Fruit fly (Drosophila melanogaster): ENCODE results near the gene CG15370.

The CG15370 gene

DNA sequence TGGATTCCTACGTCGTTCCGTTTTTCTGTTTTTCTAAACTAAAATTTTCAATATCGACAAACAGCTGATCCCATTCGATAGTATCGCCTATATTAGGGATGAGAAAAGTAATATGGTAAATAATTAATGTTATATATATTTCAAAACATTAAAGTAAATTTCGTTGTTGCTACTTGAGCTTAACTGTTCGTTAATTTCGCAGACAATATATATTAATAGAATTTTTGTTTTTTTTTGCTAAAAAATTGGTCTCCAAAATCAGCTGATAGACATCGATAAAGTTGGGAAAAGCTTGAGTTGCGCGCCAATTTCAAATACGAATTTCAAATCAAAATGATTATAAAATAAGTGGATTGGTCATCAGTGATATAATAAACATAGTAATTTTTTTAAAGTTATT, 28.9 kb upstream of the CG15370 start, which contains the start of gene CG12118 (continued):
- TF ChIP-seq Atf-2 (GFP tag; optimal IDR thresholded peaks at IDR 0.05): peak; percentile 9
- TF ChIP-seq Awh (GFP tag; IDR thresholded peaks at IDR 0.05): peak; percentile 79; the same call in 1 of the 2 replicates
- TF ChIP-seq ERR (GFP tag; optimal IDR thresholded peaks at IDR 0.05): no peak
- TF ChIP-seq CG2116 (GFP tag; optimal IDR thresholded peaks at IDR 0.05): peak; percentile 88
- peak; percentile 64 for TF ChIP-seq CG12104 (GFP tag; optimal IDR thresholded peaks at IDR 0.05)
- no peak for TF ChIP-seq CG5180 (GFP tag; optimal IDR thresholded peaks at IDR 0.05)
- TF ChIP-seq yki (optimal IDR thresholded peaks at IDR 0.05): no peak
- TF ChIP-seq slou (GFP tag; optimal IDR thresholded peaks at IDR 0.05): peak; percentile 70
- no peak for TF ChIP-seq tll (GFP tag; optimal IDR thresholded peaks at IDR 0.05)
- peak; percentile 78 for TF ChIP-seq Blimp-1 (GFP tag; optimal IDR thresholded peaks at IDR 0.05)
- TF ChIP-seq NC2α (GFP tag; optimal IDR thresholded peaks at IDR 0.05): no peak
- peak; percentile 73 for TF ChIP-seq dmrt99B (tag; optimal IDR thresholded peaks at IDR 0.05)
- TF ChIP-seq Adf1 (GFP tag; IDR thresholded peaks at IDR 0.05): peak; percentile 62
- TF ChIP-seq CG15011 (GFP tag; optimal IDR thresholded peaks at IDR 0.05): peak; percentile 20
- peak; percentile 81 for TF ChIP-seq CG12942 (GFP tag; optimal IDR thresholded peaks at IDR 0.05)
- TF ChIP-seq CG11398 (GFP tag; optimal IDR thresholded peaks at IDR 0.05): no peak
- TF ChIP-seq hbn (GFP tag; IDR thresholded peaks at IDR 0.05; ENCODE audit: partially characterized antibody): peak; percentile 81
- TF ChIP-seq tna (GFP tag; IDR thresholded peaks at IDR 0.05; ENCODE audit: partially characterized antibody): peak; percentile 81; the same call in 1 of the 2 replicates
- TF ChIP-seq CG3407 (GFP tag; optimal IDR thresholded peaks at IDR 0.05): peak; percentile 48
- TF ChIP-seq CG12744 (GFP tag; optimal IDR thresholded peaks at IDR 0.05): no peak
- peak; percentile 55; the same call in 1 of the 3 replicates for TF ChIP-seq CG11560 (tag; IDR thresholded peaks at IDR 0.05)
- TF ChIP-seq E2f1 (GFP tag; IDR thresholded peaks at IDR 0.05): peak; percentile 80
- TF ChIP-seq CG17385 (GFP tag; optimal IDR thresholded peaks at IDR 0.05): peak; percentile 71
- no peak for TF ChIP-seq MTF-1 (GFP tag; optimal IDR thresholded peaks at IDR 0.05; ENCODE audit: borderline replicate concordance)
- peak; percentile 23 for TF ChIP-seq Elba2 (GFP tag; optimal IDR thresholded peaks at IDR 0.05)
- TF ChIP-seq her (GFP tag; optimal IDR thresholded peaks at IDR 0.05): no peak
- no peak for TF ChIP-seq fd102C (GFP tag; optimal IDR thresholded peaks at IDR 0.05)
- TF ChIP-seq CG12659 (GFP tag; optimal IDR thresholded peaks at IDR 0.05): peak; percentile 74
- peak; percentile 89 for TF ChIP-seq zfh1 (GFP tag; IDR thresholded peaks at IDR 0.05)
- TF ChIP-seq otp (GFP tag; IDR thresholded peaks at IDR 0.05): peak; percentile 73; the same call in 2 of the 3 replicates
- peak; percentile 17 for TF ChIP-seq CG6813 (GFP tag; optimal IDR thresholded peaks at IDR 0.05)
- no peak for TF ChIP-seq Gsc (GFP tag; IDR thresholded peaks at IDR 0.05)
- peak; percentile 84 for TF ChIP-seq CoRest (tag; optimal IDR thresholded peaks at IDR 0.05)
- TF ChIP-seq fd96Cb (tag; optimal IDR thresholded peaks at IDR 0.05): peak; percentile 67
- TF ChIP-seq NfI (GFP tag; optimal IDR thresholded peaks at IDR 0.05): peak; percentile 62
- TF ChIP-seq CG4424 (GFP tag; optimal IDR thresholded peaks at IDR 0.05): peak; percentile 77
- TF ChIP-seq Chrac-16 (GFP tag; optimal IDR thresholded peaks at IDR 0.05): peak; percentile 86
- TF ChIP-seq ham (GFP tag; IDR thresholded peaks at IDR 0.05): peak; percentile 33; the same call in 1 of the 2 replicates
- no peak for TF ChIP-seq nom (GFP tag; optimal IDR thresholded peaks at IDR 0.05)
- TF ChIP-seq CG13624 (GFP tag; optimal IDR thresholded peaks at IDR 0.05): peak; percentile 5
- TF ChIP-seq CG9876 (GFP tag; optimal IDR thresholded peaks at IDR 0.05): no peak
- TF ChIP-seq cad (GFP tag; optimal IDR thresholded peaks at IDR 0.05): no peak
- TF ChIP-seq B-H2 (GFP tag; optimal IDR thresholded peaks at IDR 0.05): peak; percentile 81
- TF ChIP-seq CG8924 (tag; optimal IDR thresholded peaks at IDR 0.05): peak; percentile 63
- TF ChIP-seq CG14014 (GFP tag; IDR thresholded peaks at IDR 0.05): peak; percentile 52; the same call in 1 of the 2 replicates
- TF ChIP-seq pnt (GFP tag; optimal IDR thresholded peaks at IDR 0.05): no peak
- peak; percentile 48; the same call in 1 of the 2 replicates for TF ChIP-seq Oaz (GFP tag; IDR thresholded peaks at IDR 0.05)
- TF ChIP-seq CG15514 (GFP tag; optimal IDR thresholded peaks at IDR 0.05): peak; percentile 88
- TF ChIP-seq Optix (GFP tag; IDR thresholded peaks at IDR 0.05): no peak
- peak; percentile 78 for TF ChIP-seq NFAT (GFP tag; IDR thresholded peaks at IDR 0.05)
- no peak for TF ChIP-seq CG15073 (GFP tag; optimal IDR thresholded peaks at IDR 0.05)
